Worm (Caenorhabditis elegans) whole organism, L4 larva: Measurements from ENCODE around the gene R04F11.3.

Source experiments
- D1046.2 ChIP-seq: fragments of 200-800 bp; sonication (Bioruptor generic); IDR thresholded peaks from 2 replicates; pipeline ENCODE4 v1.3.6; 2022; ENCODE audit warnings: missing genetic modification characterization, missing compliant biosample characterization
- F10B5.3 ChIP-seq: sonication (generic microtip); optimal IDR thresholded peaks from 2 replicates; lab custom pipeline; 2016; ENCODE audit warnings: mild to moderate bottlenecking, missing genetic modification characterization, missing compliant biosample characterization
- F26F4.8 ChIP-seq: fragments of 200-800 bp; sonication (Bioruptor generic); conservative IDR thresholded peaks from 2 replicates; pipeline ENCODE4 v1.3.6; 2022; ENCODE audit warnings: missing genetic modification characterization, missing compliant biosample characterization
- F37D6.2 ChIP-seq: sonication (generic microtip); optimal IDR thresholded peaks from 2 replicates; lab custom pipeline; 2016; ENCODE audit warnings: mild to moderate bottlenecking, missing genetic modification characterization, missing compliant biosample characterization
- F49E8.2 ChIP-seq: sonication (generic microtip); optimal IDR thresholded peaks from 2 replicates; lab custom pipeline; 2016; ENCODE audit warnings: missing compliant biosample characterization, mild to moderate bottlenecking, missing genetic modification characterization, borderline replicate concordance
- R02D3.7 ChIP-seq: fragments of 150-350 bp; sonication (generic microtip); optimal IDR thresholded peaks from 3 replicates; lab custom pipeline; 2014; ENCODE audit warnings: missing biosample characterization, missing genetic modification characterization
- T20F7.1 ChIP-seq: fragments of 200-800 bp; sonication (Bioruptor generic); optimal IDR thresholded peaks from 2 replicates; lab custom pipeline; 2018; ENCODE audit warnings: mild to moderate bottlenecking, missing genetic modification characterization, missing compliant biosample characterization
- Y48G9A.11 ChIP-seq: fragments of 200-800 bp; sonication (Bioruptor generic); IDR thresholded peaks from 2 replicates; pipeline ENCODE4 v1.3.6; 2022; ENCODE audit warnings: missing genetic modification reagents, missing genetic modification characterization, missing compliant biosample characterization
- Y5F2A.4 ChIP-seq: fragments of 200-800 bp; sonication (Bioruptor generic); optimal IDR thresholded peaks from 2 replicates; lab custom pipeline; 2018; ENCODE audit warnings: mild to moderate bottlenecking, missing genetic modification characterization, missing compliant biosample characterization
- Y75B8A.6 ChIP-seq: fragments of 200-800 bp; sonication (Bioruptor generic); IDR thresholded peaks from 2 replicates; pipeline ENCODE4 v1.3.6; 2022; ENCODE audit warnings: missing genetic modification reagents, missing genetic modification characterization, missing compliant biosample characterization
- aha-1 ChIP-seq: fragments of 150-350 bp; peaks from one replicate; lab custom pipeline; 2014; ENCODE audit warnings: missing biosample characterization, missing genetic modification characterization
- aly-2 ChIP-seq: sonication (generic microtip); optimal IDR thresholded peaks from 2 replicates; lab custom pipeline; 2018; ENCODE audit warnings: missing biosample characterization, missing genetic modification characterization
- ama-1 ChIP-seq: fragments of 150-350 bp; optimal IDR thresholded peaks from 2 replicates; lab custom pipeline; 2014; ENCODE audit warnings: inconsistent platforms, mixed read lengths
- arid-1 ChIP-seq: fragments of 200-800 bp; sonication (Bioruptor generic); conservative IDR thresholded peaks from 2 replicates; pipeline ENCODE4 v1.3.6; 2022; ENCODE audit warnings: missing genetic modification reagents, missing genetic modification characterization, missing compliant biosample characterization
- ceh-20 ChIP-seq: fragments of 200-800 bp; sonication (Bioruptor generic); IDR thresholded peaks from 2 replicates; pipeline ENCODE4 v1.3.6; 2022; ENCODE audit warnings: missing genetic modification reagents, missing genetic modification characterization, missing compliant biosample characterization
- ceh-28 ChIP-seq: fragments of 150-350 bp; optimal IDR thresholded peaks from 2 replicates; lab custom pipeline; 2014; ENCODE audit warnings: missing biosample characterization, missing genetic modification reagents, missing genetic modification characterization
- ctbp-1 ChIP-seq: fragments of 200-800 bp; sonication (Bioruptor generic); IDR thresholded peaks from 2 replicates; pipeline ENCODE4 v1.3.6; 2022; ENCODE audit warnings: missing genetic modification reagents, missing genetic modification characterization, missing compliant biosample characterization
- daf-16 ChIP-seq, 3 experiments: sonication (generic microtip); optimal IDR thresholded peaks; 2 replicates each; lab custom pipeline; 2016 to 2017; ENCODE audit warnings: missing genetic modification characterization in 3 of 3, missing genetic modification reagents in 3 of 3, mild to moderate bottlenecking in 2 of 3, missing compliant biosample characterization in 2 of 3, missing biosample characterization in 1 of 3, moderate library complexity in 1 of 3
- daf-19 ChIP-seq: fragments of 200-800 bp; sonication (Bioruptor generic); conservative IDR thresholded peaks from 2 replicates; pipeline ENCODE4 v1.3.6; 2022; ENCODE audit warnings: missing genetic modification characterization, missing compliant biosample characterization
- dmd-8 ChIP-seq: fragments of 200-800 bp; sonication (Bioruptor generic); IDR thresholded peaks from 2 replicates; pipeline ENCODE4 v1.3.6; 2022; ENCODE audit warnings: missing genetic modification characterization, missing compliant biosample characterization
- dmd-9 ChIP-seq: fragments of 200-800 bp; sonication (Bioruptor generic); IDR thresholded peaks from 2 replicates; pipeline ENCODE4 v1.3.6; 2022; ENCODE audit warnings: missing genetic modification reagents, missing genetic modification characterization, missing compliant biosample characterization
- duxl-1 ChIP-seq: sonication (generic microtip); optimal IDR thresholded peaks from 2 replicates; lab custom pipeline; 2016; ENCODE audit warnings: mild to moderate bottlenecking, missing genetic modification characterization, moderate library complexity, missing compliant biosample characterization; ENCODE audit not compliant: poor library complexity
- gei-8 ChIP-seq: fragments of 200-800 bp; sonication (Bioruptor generic); optimal IDR thresholded peaks from 2 replicates; lab custom pipeline; 2018; ENCODE audit warnings: mild to moderate bottlenecking, missing genetic modification characterization, missing compliant biosample characterization
- hlh-11 ChIP-seq: fragments of 200-800 bp; sonication (Bioruptor generic); optimal IDR thresholded peaks from 2 replicates; lab custom pipeline; 2018; ENCODE audit warnings: mild to moderate bottlenecking, missing genetic modification characterization, missing compliant biosample characterization
- hlh-30 ChIP-seq: sonication (generic microtip); optimal IDR thresholded peaks from 2 replicates; lab custom pipeline; 2017; ENCODE audit warnings: antibody characterized with exemption, mild to moderate bottlenecking, missing genetic modification characterization, missing compliant biosample characterization; ENCODE audit not compliant: insufficient read depth
- hmg-1.1 ChIP-seq: fragments of 200-800 bp; sonication (Bioruptor generic); IDR thresholded peaks from 2 replicates; pipeline ENCODE4 v1.3.6; 2022; ENCODE audit warnings: missing genetic modification reagents, missing genetic modification characterization, missing compliant biosample characterization
- lim-7 ChIP-seq: fragments of 200-800 bp; sonication (Bioruptor generic); IDR thresholded peaks from 2 replicates; pipeline ENCODE4 v1.3.6; 2022; ENCODE audit warnings: missing genetic modification characterization, missing compliant biosample characterization
- lin-38 ChIP-seq: fragments of 200-800 bp; sonication (Bioruptor generic); IDR thresholded peaks from 2 replicates; pipeline ENCODE4 v1.3.6; 2022; ENCODE audit warnings: missing genetic modification reagents, missing genetic modification characterization, missing compliant biosample characterization
- madf-5 ChIP-seq, 2 experiments: fragments of 200-800 bp; sonication (Bioruptor generic); IDR thresholded peaks; 2 replicates each; pipeline ENCODE4 v1.3.6; 2022; ENCODE audit warnings: missing compliant biosample characterization in 2 of 2, missing genetic modification characterization in 2 of 2
- mxl-2 ChIP-seq: fragments of 200-800 bp; sonication (Bioruptor generic); conservative IDR thresholded peaks from 2 replicates; pipeline ENCODE4 v1.3.6; 2022; ENCODE audit warnings: missing genetic modification reagents, missing genetic modification characterization, missing compliant biosample characterization
- nhr-11 ChIP-seq: fragments of 150-350 bp; optimal IDR thresholded peaks from 2 replicates; lab custom pipeline; 2014; ENCODE audit warnings: missing biosample characterization, missing genetic modification characterization
- nhr-237 ChIP-seq: sonication (generic microtip); optimal IDR thresholded peaks from 2 replicates; lab custom pipeline; 2017; ENCODE audit warnings: missing biosample characterization, missing genetic modification characterization
- nhr-41 ChIP-seq: fragments of 200-800 bp; sonication (Bioruptor generic); IDR thresholded peaks from 2 replicates; pipeline ENCODE4 v1.3.6; 2022; ENCODE audit warnings: missing genetic modification reagents, missing genetic modification characterization, missing compliant biosample characterization
- nhr-42 ChIP-seq: fragments of 200-800 bp; sonication (Bioruptor generic); IDR thresholded peaks from 2 replicates; pipeline ENCODE4 v1.3.6; 2022; ENCODE audit warnings: missing genetic modification characterization, missing compliant biosample characterization
- nhr-48 ChIP-seq: sonication (generic microtip); optimal IDR thresholded peaks from 2 replicates; lab custom pipeline; 2016; ENCODE audit warnings: mild to moderate bottlenecking, missing genetic modification characterization, missing compliant biosample characterization
- nhr-6 ChIP-seq: fragments of 150-350 bp; optimal IDR thresholded peaks from 2 replicates; lab custom pipeline; 2014; ENCODE audit warnings: missing biosample characterization, missing genetic modification characterization
- saeg-2 ChIP-seq: fragments of 200-800 bp; sonication (Bioruptor generic); IDR thresholded peaks from 2 replicates; pipeline ENCODE4 v1.3.6; 2022; ENCODE audit warnings: missing genetic modification reagents, missing genetic modification characterization, missing compliant biosample characterization
- snpc-1.2 ChIP-seq: fragments of 200-800 bp; sonication (Bioruptor generic); IDR thresholded peaks from 2 replicates; pipeline ENCODE4 v1.3.6; 2022; ENCODE audit warnings: missing genetic modification reagents, missing genetic modification characterization, missing compliant biosample characterization
- spr-1 ChIP-seq: sonication (generic microtip); optimal IDR thresholded peaks from 2 replicates; lab custom pipeline; 2016; ENCODE audit warnings: mild to moderate bottlenecking, missing genetic modification characterization, missing compliant biosample characterization
- tag-97 ChIP-seq: fragments of 200-800 bp; sonication (Bioruptor generic); IDR thresholded peaks from 2 replicates; pipeline ENCODE4 v1.3.6; 2022; ENCODE audit warnings: missing genetic modification characterization, missing compliant biosample characterization
- zip-11 ChIP-seq: fragments of 200-800 bp; sonication (Bioruptor generic); IDR thresholded peaks from 2 replicates; pipeline ENCODE4 v1.3.6; 2022; ENCODE audit warnings: missing genetic modification characterization, missing compliant biosample characterization
- ztf-11 ChIP-seq: fragments of 150-350 bp; optimal IDR thresholded peaks from 2 replicates; lab custom pipeline; 2014; ENCODE audit warnings: missing biosample characterization, missing genetic modification characterization

Gene R04F11.3

DNA sequence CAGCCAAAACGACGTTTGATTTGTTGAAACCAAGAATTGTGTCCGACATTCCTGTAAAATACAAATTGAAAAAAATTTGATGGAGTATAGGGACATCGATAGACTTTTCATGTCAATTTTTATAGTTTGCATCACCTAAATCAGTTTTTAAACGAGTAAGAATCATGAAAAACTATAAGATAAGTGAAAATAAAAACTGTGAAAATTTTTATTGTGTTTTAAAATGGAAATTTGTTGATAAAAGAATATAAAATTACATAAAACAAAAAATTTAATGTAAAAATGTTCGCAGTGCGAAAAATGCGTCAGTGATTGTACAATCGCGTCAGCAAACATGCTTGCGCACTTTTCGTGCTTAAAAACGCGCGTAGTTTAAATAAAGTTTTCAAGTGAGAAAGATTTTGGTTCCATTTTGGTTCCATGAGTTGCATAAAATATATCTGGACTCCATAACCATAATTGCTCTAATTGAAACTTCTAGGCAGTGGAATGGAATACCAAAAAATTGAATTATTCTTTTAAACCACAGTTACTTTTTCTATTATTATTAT is 26.5 kb upstream of the R04F11.3 start, which contains the start of gene tomm-20 (continued):
- TF ChIP-seq daf-19: peak; percentile 66
- TF ChIP-seq ztf-11 (tag; lab: Kevin White, UChicago): no peak
- peak; percentile 92 for TF ChIP-seq T20F7.1
- TF ChIP-seq nhr-42: peak; percentile 79; the same call in 1 of the 2 replicates
- no peak for TF ChIP-seq Y5F2A.4
- TF ChIP-seq lin-38 (GFP tag; lab: Robert Waterston, UW): peak; percentile 91
- TF ChIP-seq dmd-8 (GFP tag; lab: Robert Waterston, UW): no peak
- TF ChIP-seq gei-8: no peak
- peak; percentile 100 for TF ChIP-seq nhr-6
- TF ChIP-seq dmd-9 (GFP tag; lab: Robert Waterston, UW): no peak
- TF ChIP-seq hmg-1.1: peak; percentile 85
- TF ChIP-seq ama-1: peak; percentile 3
- peak; percentile 79; the same call in 1 of the 2 replicates for TF ChIP-seq ctbp-1 (GFP tag; lab: Robert Waterston, UW)
- peak; percentile 46 to 79 for TF ChIP-seq daf-16 (GFP tag; optimal IDR thresholded peaks at IDR 0.05; lab: Kevin White, UChicago)
- TF ChIP-seq daf-16 (tag; optimal IDR thresholded peaks at IDR 0.05; lab: Kevin White, UChicago): no peak
- peak; percentile 86 for TF ChIP-seq aha-1
- TF ChIP-seq madf-5 (GFP tag; IDR thresholded peaks at IDR 0.05; lab: Robert Waterston, UW): no peak
- TF ChIP-seq lim-7: no peak
- no peak for TF ChIP-seq F26F4.8 (GFP tag; lab: Robert Waterston, UW)
- no peak for TF ChIP-seq mxl-2
- TF ChIP-seq nhr-41: no peak
- TF ChIP-seq nhr-11: peak; percentile 81
- peak; percentile 83 for TF ChIP-seq spr-1
- TF ChIP-seq snpc-1.2 (GFP tag; lab: Robert Waterston, UW): 0 out of 2 replicates have a peak, but pooled peaks have one; percentile 62
- TF ChIP-seq ceh-20 (GFP tag; lab: Robert Waterston, UW): peak; percentile 86
- TF ChIP-seq hlh-11 (tag; lab: Kevin White, UChicago): peak; percentile 88
- no peak for TF ChIP-seq nhr-237
- peak; percentile 84 for TF ChIP-seq duxl-1 (tag; lab: Kevin White, UChicago)
- TF ChIP-seq F37D6.2 (tag; lab: Kevin White, UChicago): peak; percentile 79
- TF ChIP-seq Y48G9A.11 (GFP tag; lab: Robert Waterston, UW): peak; percentile 90
- TF ChIP-seq Y75B8A.6 (GFP tag; lab: Robert Waterston, UW): no peak
- 0 out of 2 replicates have a peak, but pooled peaks have one; percentile 60 for TF ChIP-seq saeg-2 (GFP tag; lab: Robert Waterston, UW)
- TF ChIP-seq F49E8.2 (tag; lab: Kevin White, UChicago): peak; percentile 69
- no peak for TF ChIP-seq ceh-28 (tag; lab: Kevin White, UChicago)
- TF ChIP-seq arid-1: peak; percentile 55
- TF ChIP-seq, all 104 proteins: peak for 56

DNA sequence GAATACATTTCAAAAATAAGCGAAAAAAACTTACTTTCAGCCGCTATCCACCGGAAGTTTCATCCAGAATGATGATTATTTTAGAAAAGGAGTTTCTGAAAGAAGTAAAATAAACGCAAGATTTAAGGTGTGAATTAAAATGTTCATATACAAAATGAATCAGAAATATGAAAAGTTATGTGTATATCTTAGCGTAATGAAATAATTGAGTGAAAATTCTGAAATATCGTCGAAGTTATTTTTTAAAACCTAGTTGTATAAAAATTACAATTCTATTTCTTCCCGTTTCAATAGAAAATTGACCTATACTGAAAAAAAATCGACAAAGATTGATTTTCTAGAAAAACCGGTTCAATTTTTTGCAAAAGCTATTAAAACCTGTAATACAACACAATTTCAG is 20.9 kb upstream of the R04F11.3 start, which contains the start of gene twk-13:
TSS of gene twk-13 (minus strand) at position 101 of the 400 bp plus-strand sequence.
- TF ChIP-seq tag-97 (GFP tag; lab: Robert Waterston, UW): no peak
- no peak for TF ChIP-seq hlh-30 (tag; lab: Kevin White, UChicago)
- no peak for TF ChIP-seq nhr-6
- TF ChIP-seq R02D3.7 (tag; lab: Kevin White, UChicago): no peak
- TF ChIP-seq F10B5.3 (tag; lab: Kevin White, UChicago): no peak
- TF ChIP-seq nhr-48 (tag; lab: Kevin White, UChicago): no peak
- TF ChIP-seq D1046.2 (GFP tag; lab: Robert Waterston, UW): no peak
- no peak for TF ChIP-seq F37D6.2 (tag; lab: Kevin White, UChicago)
- no peak for TF ChIP-seq zip-11 (GFP tag; lab: Robert Waterston, UW)
- no peak for TF ChIP-seq aly-2 (tag; lab: Kevin White, UChicago)
- TF ChIP-seq ctbp-1 (GFP tag; lab: Robert Waterston, UW): no peak
- no peak for TF ChIP-seq snpc-1.2 (GFP tag; lab: Robert Waterston, UW)
- no peak for TF ChIP-seq F49E8.2 (tag; lab: Kevin White, UChicago)
